Fruit fly (Drosophila melanogaster): ENCODE results near the gene Wdr82.

The Wdr82 gene

dm6 chr2L:8370364-8371326 lies 3.6 kb upstream of the Wdr82 start, which contains the start of gene CG17292 (continued):
- TF ChIP-seq NC2α (GFP tag; optimal IDR thresholded peaks at IDR 0.05) (peak; percentile 19), CG5953 (GFP tag; IDR thresholded peaks at IDR 0.05) (peak; percentile 43; the same call in 1 of the 2 replicates), Oli (tag; optimal IDR thresholded peaks at IDR 0.05) (no peak), sens (GFP tag) (peak; percentile 32), fu2 (GFP tag; optimal IDR thresholded peaks at IDR 0.05) (no peak), disco-r (GFP tag; optimal IDR thresholded peaks at IDR 0.05) (no peak), tll (GFP tag; optimal IDR thresholded peaks at IDR 0.05) (no peak), Kr (GFP tag; optimal IDR thresholded peaks at IDR 0.05) (no peak), CG15073 (GFP tag; optimal IDR thresholded peaks at IDR 0.05) (no peak), CG16779 (GFP tag; IDR thresholded peaks at IDR 0.05) (peak; percentile 84), CG6813 (GFP tag; optimal IDR thresholded peaks at IDR 0.05) (peak; percentile 17), CG12942 (GFP tag; optimal IDR thresholded peaks at IDR 0.05) (peak; percentile 26), Blimp-1 (GFP tag; optimal IDR thresholded peaks at IDR 0.05) (peak; percentile 32), gcm2 (GFP tag; optimal IDR thresholded peaks at IDR 0.05) (no peak), CG10431 (GFP tag; optimal IDR thresholded peaks at IDR 0.05) (no peak), CG8924 (tag; optimal IDR thresholded peaks at IDR 0.05) (peak; percentile 43), CG10543 (GFP tag; optimal IDR thresholded peaks at IDR 0.05) (peak; percentile 93), gsb (GFP tag; IDR thresholded peaks at IDR 0.05) (0 out of 2 replicates have a peak, but pooled peaks have one; percentile 41), tx (GFP tag; optimal IDR thresholded peaks at IDR 0.05) (no peak), lov (optimal IDR thresholded peaks at IDR 0.05) (no peak), lov (GFP tag; IDR thresholded peaks at IDR 0.05) (0 out of 3 replicates have a peak, but pooled peaks have one; percentile 55), pnt (GFP tag; optimal IDR thresholded peaks at IDR 0.05) (no peak), CG10267 (tag; optimal IDR thresholded peaks at IDR 0.05) (peak; percentile 16), wek (GFP tag; optimal IDR thresholded peaks at IDR 0.05) (peak; percentile 64), Asciz (GFP tag; optimal IDR thresholded peaks at IDR 0.05) (peak; percentile 23), MTF-1 (GFP tag; optimal IDR thresholded peaks at IDR 0.05; ENCODE audit: borderline replicate concordance) (peak; percentile 23), CG12104 (GFP tag; optimal IDR thresholded peaks at IDR 0.05) (no peak), CG8359 (GFP tag; optimal IDR thresholded peaks at IDR 0.05; ENCODE audit: borderline replicate concordance) (no peak), otp (GFP tag; IDR thresholded peaks at IDR 0.05) (peak; percentile 59; the same call in 1 of the 3 replicates), luna (GFP tag; optimal IDR thresholded peaks at IDR 0.05) (no peak), CrebB (tag; optimal IDR thresholded peaks at IDR 0.05) (peak; percentile 85), CG3995 (GFP tag; optimal IDR thresholded peaks at IDR 0.05) (peak; percentile 19), CG13424 (tag; optimal IDR thresholded peaks at IDR 0.05) (peak; percentile 61), crp (GFP tag; optimal IDR thresholded peaks at IDR 0.05) (peak in 1 of 2 experiments; percentile 32), CG9215 (GFP tag; IDR thresholded peaks at IDR 0.05) (no peak), CG12299 (tag; optimal IDR thresholded peaks at IDR 0.05) (no peak), mirr (GFP tag; optimal IDR thresholded peaks at IDR 0.05) (peak; percentile 62), CG7963 (GFP tag; IDR thresholded peaks at IDR 0.05; ENCODE audit: partially characterized antibody) (peak; percentile 90), dimm (GFP tag; IDR thresholded peaks at IDR 0.05) (no peak), CG17612 (GFP tag; IDR thresholded peaks at IDR 0.05) (no peak), ap (GFP tag; IDR thresholded peaks at IDR 0.05) (0 out of 2 replicates have a peak, but pooled peaks have one; percentile 39), eyg (GFP tag; optimal IDR thresholded peaks at IDR 0.05) (peak; percentile 15), CG4424 (GFP tag; optimal IDR thresholded peaks at IDR 0.05) (no peak), HLH54F (GFP tag; optimal IDR thresholded peaks at IDR 0.05) (no peak), nom (GFP tag; optimal IDR thresholded peaks at IDR 0.05) (no peak), ci (GFP tag; IDR thresholded peaks at IDR 0.05) (peak; percentile 84), CG11093 (GFP tag; IDR thresholded peaks at IDR 0.05) (no peak), her (GFP tag; optimal IDR thresholded peaks at IDR 0.05) (peak; percentile 19)

Measured in whole organism, embryonic.